Worm (Caenorhabditis elegans): Measurements from ENCODE around the gene CD4.11.

CD4.11 gene

ce11 chrV:5584833-5585232, at the start of gene CD4.11:
TSS of gene CD4.11 (plus strand) at chrV:5585133.
- no peak for TF ChIP-seq mdl-1 (tag; optimal IDR thresholded peaks at IDR 0.05)
- no peak for TF ChIP-seq ceh-82 (tag; optimal IDR thresholded peaks at IDR 0.05)
- no peak for TF ChIP-seq ztf-7 (tag; optimal IDR thresholded peaks at IDR 0.05)
- TF ChIP-seq madf-5 (GFP tag; IDR thresholded peaks at IDR 0.05), result no peak
- no peak for TF ChIP-seq daf-12 (tag; optimal IDR thresholded peaks at IDR 0.05)
- TF ChIP-seq nhr-76 (tag; optimal IDR thresholded peaks at IDR 0.05), result no peak
- no peak for TF ChIP-seq zip-11 (GFP tag; IDR thresholded peaks at IDR 0.05)
- no peak for TF ChIP-seq arid-1 (GFP tag; conservative IDR thresholded peaks at IDR 0.05)
- no peak for TF ChIP-seq zfp-2 (tag; optimal IDR thresholded peaks at IDR 0.05)
- no peak for TF ChIP-seq lin-38 (GFP tag; IDR thresholded peaks at IDR 0.05)
- TF ChIP-seq daf-16 (GFP tag; optimal IDR thresholded peaks at IDR 0.05), result no peak
- TF ChIP-seq daf-16 (tag; optimal IDR thresholded peaks at IDR 0.05), result no peak
- no peak for TF ChIP-seq ceh-28 (tag; optimal IDR thresholded peaks at IDR 0.05)
- TF ChIP-seq aly-2 (tag; optimal IDR thresholded peaks at IDR 0.05), result no peak
- no peak for TF ChIP-seq nhr-48 (tag; optimal IDR thresholded peaks at IDR 0.05)
- no peak for TF ChIP-seq daf-8 (GFP tag; IDR thresholded peaks at IDR 0.05)

ce11 chrV:5535774-5536173, 49.2 kb upstream of the CD4.11 start, which contains the start of gene C24G6.8:
TSS of gene C24G6.8 (minus strand) at chrV:5535874.
- TF ChIP-seq T20F7.1 (GFP tag; optimal IDR thresholded peaks at IDR 0.05), result no peak
- peak in 1 of 2 experiments; percentile 3 for TF ChIP-seq unc-62 (GFP tag; optimal IDR thresholded peaks at IDR 0.05 in 1 of 2)
- no peak for TF ChIP-seq unc-62 (tag; optimal IDR thresholded peaks at IDR 0.05)

- TF ChIP-seq cey-2 (tag; optimal IDR thresholded peaks at IDR 0.05; ENCODE audit: borderline replicate concordance, insufficient read depth) (no peak), nhr-102 (tag; optimal IDR thresholded peaks at IDR 0.05) (no peak), dpl-1 (GFP tag; optimal IDR thresholded peaks at IDR 0.05) (no peak), F44E2.7 (GFP tag; IDR thresholded peaks at IDR 0.05) (no peak), dmd-8 (GFP tag; IDR thresholded peaks at IDR 0.05) (no peak), F49E8.2 (tag; optimal IDR thresholded peaks at IDR 0.05; ENCODE audit: borderline replicate concordance) (no peak), Y5F2A.4 (GFP tag; optimal IDR thresholded peaks at IDR 0.05) (no peak), nhr-237 (tag; optimal IDR thresholded peaks at IDR 0.05) (no peak), nhr-11 (tag; optimal IDR thresholded peaks at IDR 0.05) (no peak), madf-5 (GFP tag; IDR thresholded peaks at IDR 0.05) (no peak), aha-1 (tag) (no peak), lin-1 (GFP tag; IDR thresholded peaks at IDR 0.05) (no peak), daf-19 (GFP tag; conservative IDR thresholded peaks at IDR 0.05) (no peak), pqm-1 (tag; optimal IDR thresholded peaks at IDR 0.05) (no peak), hmg-1.1 (GFP tag; IDR thresholded peaks at IDR 0.05) (0 out of 2 replicates have a peak, but pooled peaks have one; percentile 32), lim-7 (GFP tag; IDR thresholded peaks at IDR 0.05) (no peak), jun-1 (tag; optimal IDR thresholded peaks at IDR 0.05) (no peak), R02D3.7 (tag; optimal IDR thresholded peaks at IDR 0.05) (no peak), hlh-30 (tag; optimal IDR thresholded peaks at IDR 0.05; ENCODE audit: insufficient read depth) (peak; percentile 18), unc-39 (tag; optimal IDR thresholded peaks at IDR 0.05) (no peak), unc-130 (GFP tag; optimal IDR thresholded peaks at IDR 0.05) (peak; percentile 26), snpc-1.2 (GFP tag; IDR thresholded peaks at IDR 0.05) (0 out of 2 replicates have a peak, but pooled peaks have one; percentile 36), nhr-76 (tag; optimal IDR thresholded peaks at IDR 0.05) (no peak), ama-1 (optimal IDR thresholded peaks at IDR 0.05) (no peak), spr-1 (tag; optimal IDR thresholded peaks at IDR 0.05) (no peak), lir-3 (tag; optimal IDR thresholded peaks at IDR 0.05) (no peak), mdl-1 (tag; optimal IDR thresholded peaks at IDR 0.05) (no peak), nhr-42 (GFP tag; IDR thresholded peaks at IDR 0.05) (no peak), php-3 (GFP tag; IDR thresholded peaks at IDR 0.05) (no peak), mes-2 (tag; optimal IDR thresholded peaks at IDR 0.05; ENCODE audit: poor library complexity, severe bottlenecking) (peak; percentile 8), nhr-6 (tag; optimal IDR thresholded peaks at IDR 0.05) (no peak), madf-9 (GFP tag; conservative IDR thresholded peaks at IDR 0.05) (no peak), F10B5.3 (tag; optimal IDR thresholded peaks at IDR 0.05) (no peak), saeg-2 (GFP tag; IDR thresholded peaks at IDR 0.05) (no peak)
These were observed 48.6 kb upstream of the CD4.11 start, which contains the start of the genes cox-16 and syp-2 for ce11 chrV:5536240-5536811. TSS of gene cox-16 (minus strand) at chrV:5536243. TSS of gene syp-2 (plus strand) at chrV:5536487.

Data from whole organism, L4 larva.